Worm (Caenorhabditis elegans) whole organism, mixed stage, embryonic: ENCODE results near the gene far-2.

Source experiments
- M03D4.4 ChIP-seq: sonication (generic microtip); optimal IDR thresholded peaks from 2 replicates; lab custom pipeline; 2017; ENCODE audit warnings: mild to moderate bottlenecking, missing genetic modification characterization, missing compliant biosample characterization
- ceh-43 ChIP-seq: fragments of 200-800 bp; sonication (Bioruptor generic); optimal IDR thresholded peaks from 2 replicates; lab custom pipeline; 2018; ENCODE audit warnings: mild to moderate bottlenecking, missing genetic modification characterization, moderate library complexity, missing compliant biosample characterization
- ceh-83 ChIP-seq: fragments of 200-800 bp; sonication (Bioruptor generic); optimal IDR thresholded peaks from 2 replicates; lab custom pipeline; 2018; ENCODE audit warnings: mild to moderate bottlenecking, missing genetic modification characterization, missing compliant biosample characterization
- ces-1 ChIP-seq: fragments of 150-350 bp; optimal IDR thresholded peaks from 2 replicates; lab custom pipeline; 2014; ENCODE audit warnings: missing biosample characterization, missing genetic modification reagents, missing genetic modification characterization
- lin-13 ChIP-seq: fragments of 150-350 bp; optimal IDR thresholded peaks from 2 replicates; lab custom pipeline; 2014; ENCODE audit warnings: missing biosample characterization, missing genetic modification characterization
- nhr-237 ChIP-seq: fragments of 150-350 bp; optimal IDR thresholded peaks from 2 replicates; lab custom pipeline; 2014; ENCODE audit warnings: missing biosample characterization, missing genetic modification characterization
- snpc-4 ChIP-seq: fragments of 150-350 bp; optimal IDR thresholded peaks from 2 replicates; lab custom pipeline; 2014; ENCODE audit warnings: missing biosample characterization, missing genetic modification characterization
- ztf-11 ChIP-seq: fragments of 150-350 bp; optimal IDR thresholded peaks from 2 replicates; lab custom pipeline; 2014; ENCODE audit warnings: missing biosample characterization, missing genetic modification characterization

ce11 chrIII:9052371-9052978 is 29.2 kb upstream of the far-2 start:
- TF ChIP-seq lin-13 (tag; lab: Kevin White, UChicago) (no peak), ztf-11 (tag; lab: Kevin White, UChicago) (no peak), ceh-83 (no peak), nhr-237 (tag; lab: Kevin White, UChicago) (no peak), ceh-43 (GFP tag; lab: Kevin White, UChicago) (no peak), snpc-4 (tag; lab: Kevin White, UChicago) (no peak), M03D4.4 (tag; lab: Kevin White, UChicago) (no peak), ces-1 (GFP tag; lab: Kevin White, UChicago) (peak; percentile 59)
